Fruit fly (Drosophila melanogaster) ovary, adult (tissue): Measurements from ENCODE around the gene CG17598.

ENCODE experiments used
- CG17801 ChIP-seq: fragments of 200-800 bp; optimal IDR thresholded peaks from 2 replicates; lab custom pipeline; 2019; ENCODE audit warnings: missing biosample characterization, mild to moderate bottlenecking, missing genetic modification characterization, moderate library complexity; ENCODE audit not compliant: partially characterized antibody

CG17598 gene

DNA sequence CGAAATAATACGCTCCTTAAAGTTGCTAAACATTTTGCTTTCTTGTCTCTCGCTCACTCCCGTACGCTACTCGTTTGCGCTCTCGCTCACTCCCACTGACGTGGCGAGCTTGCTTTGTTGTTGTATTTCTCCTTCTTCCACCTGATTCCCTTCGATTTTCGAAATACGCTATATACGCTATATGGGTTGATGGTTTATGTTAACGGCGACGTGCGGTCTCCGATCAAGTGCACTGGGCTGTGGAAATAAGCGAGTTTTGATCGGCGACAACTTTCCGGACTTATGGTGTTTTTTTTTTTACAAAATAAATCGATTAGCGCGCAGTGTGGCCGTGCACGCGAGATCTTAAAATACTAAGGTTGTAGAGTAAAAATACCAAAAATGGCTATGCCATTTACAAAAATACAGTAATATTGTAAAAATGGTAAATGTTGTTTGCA lies at the start of gene CG17598:
TSS of gene CG17598 (minus strand) at position 319 of the 440 bp plus-strand sequence.
- TF ChIP-seq CG17801 = peak; percentile 2

DNA sequence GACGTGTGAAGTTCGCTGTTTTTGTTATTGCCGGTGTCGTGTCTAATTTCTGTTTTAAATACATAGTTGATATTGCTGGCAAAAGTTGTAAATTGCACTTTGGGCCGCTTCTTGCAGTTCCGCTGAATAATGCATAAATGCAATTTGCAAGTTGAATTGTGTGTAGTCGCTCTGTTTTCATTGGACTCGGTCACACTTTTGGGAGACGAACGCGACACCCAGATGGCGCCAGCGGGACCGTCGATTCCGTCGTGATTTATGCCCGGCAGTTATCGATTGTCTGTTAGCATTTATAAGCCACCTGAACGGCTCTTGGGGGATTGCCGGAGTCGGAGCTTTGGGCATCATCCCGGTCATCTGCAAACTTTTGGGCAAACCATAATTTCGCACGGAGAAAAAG lies 42.7 kb upstream of the CG17598 start:
- no peak for TF ChIP-seq CG17801

DNA sequence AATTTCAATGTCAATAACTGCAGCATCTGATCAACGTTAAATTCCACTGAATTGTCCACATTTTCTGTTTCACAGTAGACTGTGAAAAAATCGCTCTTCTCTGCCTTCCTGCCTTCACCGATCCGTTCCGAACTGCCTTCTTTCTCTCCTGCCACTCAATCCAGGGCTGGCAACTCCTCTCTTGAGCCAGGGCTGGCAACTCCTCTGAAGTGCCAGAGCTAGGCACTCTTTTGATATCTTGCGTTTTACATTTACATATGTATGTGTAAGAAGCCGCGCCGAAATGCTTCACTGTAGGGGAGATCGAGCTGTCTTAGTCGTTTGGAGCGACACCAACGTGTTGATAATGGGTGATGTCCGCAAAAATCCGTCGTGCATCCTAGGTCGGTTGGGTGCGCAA lies 34.9 kb upstream of the CG17598 start:
- TF ChIP-seq CG17801 = no peak

DNA sequence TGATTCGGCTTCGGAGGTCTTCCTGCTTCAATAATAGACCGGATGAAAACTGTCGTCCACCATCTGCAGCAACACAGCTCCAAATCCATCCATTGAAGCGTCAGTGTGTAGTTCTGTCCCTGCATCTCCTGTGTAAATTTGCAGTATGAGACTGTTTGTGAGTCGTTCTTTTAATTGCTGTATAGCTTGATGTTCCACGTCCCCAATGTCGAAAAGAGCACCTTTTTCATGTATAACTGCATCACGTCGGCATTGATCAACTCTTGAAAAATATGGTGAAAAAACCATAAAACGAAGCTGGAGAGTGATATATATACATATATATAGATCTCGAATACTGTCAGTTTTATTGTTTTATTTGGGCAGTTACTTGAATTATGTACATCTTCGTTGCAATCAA lies 34.2 kb upstream of the CG17598 start:
- no peak for TF ChIP-seq CG17801

dm6 chrX:22546797-22547196 lies 6.6 kb upstream of the CG17598 start, which contains the start of gene CG17601:
CG17601 (plus strand) TSS chrX:22547097.
- no peak for TF ChIP-seq CG17801

- no peak for TF ChIP-seq CG17801
Observed at dm6 chrX:22544660-22545059, 4.5 kb upstream of the CG17598 start.

DNA sequence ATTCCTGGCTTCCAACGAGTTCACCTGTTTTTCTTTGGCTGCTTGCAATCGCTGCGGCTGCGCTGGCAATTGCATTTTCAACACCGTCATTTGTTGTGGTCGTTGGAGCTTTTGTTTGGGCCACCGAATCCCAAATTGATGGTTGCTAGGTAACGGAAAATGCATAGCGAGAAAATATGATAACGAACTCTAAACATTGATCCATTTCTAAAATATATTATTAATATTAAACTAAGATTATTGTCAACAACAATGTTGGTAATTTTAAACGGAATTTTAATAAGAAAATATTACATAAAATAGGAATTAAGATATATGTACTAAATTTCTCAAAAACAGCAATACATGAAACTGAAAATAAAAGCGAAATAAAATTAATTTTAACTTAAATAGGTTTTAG lies 4.0 kb upstream of the CG17598 start, which contains the start of gene Cluap1:
TSS of gene Cluap1 (minus strand) at position 101 of the 400 bp plus-strand sequence.
- TF ChIP-seq CG17801 = no peak

DNA sequence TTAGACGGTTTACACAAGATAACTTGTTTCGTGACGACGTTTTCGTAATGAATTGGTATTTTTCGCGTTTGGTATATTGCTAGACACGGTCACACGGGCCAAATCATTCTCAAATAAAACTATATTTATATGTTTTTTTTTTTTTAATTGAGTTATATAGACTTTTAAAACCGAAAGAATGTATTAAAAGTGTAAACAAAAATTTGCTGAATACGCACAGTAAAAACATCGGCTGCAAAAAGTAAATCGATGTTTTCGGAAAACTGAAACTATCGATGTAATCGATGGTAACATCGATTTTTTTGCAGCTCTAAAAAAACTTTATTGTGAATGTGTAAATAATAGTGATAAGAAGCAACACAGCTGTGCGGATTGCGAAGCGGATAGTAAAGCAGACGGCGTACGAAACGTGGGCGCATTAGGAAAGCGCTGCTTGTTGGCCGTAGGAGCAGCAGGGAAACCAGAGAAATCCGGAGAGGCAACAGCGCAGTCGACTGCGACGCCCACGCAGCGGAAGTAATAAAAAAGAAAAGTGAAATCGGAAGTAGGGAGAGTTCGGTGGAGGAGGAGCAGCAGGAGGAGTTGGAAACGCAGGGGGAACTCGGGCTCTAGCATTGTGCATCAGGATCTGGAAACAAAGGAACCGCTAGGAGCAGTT lies 10.4 kb downstream of the CG17598 start, which contains the start of gene S6kII:
TSS of gene S6kII (plus strand) at position 301 of the 658 bp plus-strand sequence.
- peak; percentile 47 for TF ChIP-seq CG17801

- TF ChIP-seq CG17801 = no peak
Observed at dm6 chrX:22527210-22527609, 13.0 kb downstream of the CG17598 start.

DNA sequence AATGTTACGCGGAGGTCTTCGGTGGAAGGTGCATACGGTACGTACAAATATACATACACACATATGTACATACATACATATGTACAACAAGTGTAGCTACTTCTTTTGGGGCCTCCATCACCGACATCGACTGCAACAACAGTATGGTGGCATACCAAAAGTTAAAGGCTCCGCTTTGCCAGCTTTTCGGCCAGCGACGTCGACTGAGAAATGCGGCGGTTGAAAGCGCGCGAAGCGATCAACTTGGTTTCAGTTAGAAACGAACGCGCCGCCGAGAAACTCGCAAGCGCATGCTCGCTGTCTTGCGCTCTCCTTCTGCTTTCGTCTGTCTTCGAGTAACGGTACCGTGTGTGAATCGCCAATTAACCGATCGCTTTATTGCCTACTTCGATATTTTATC lies 25.2 kb downstream of the CG17598 start, which contains the start of gene CG17600:
TSS of gene CG17600 (plus strand) at position 250 of the 400 bp plus-strand sequence.
- TF ChIP-seq CG17801 = no peak

dm6 chrX:22512071-22512470 lies 28.1 kb downstream of the CG17598 start:
- no peak for TF ChIP-seq CG17801

DNA sequence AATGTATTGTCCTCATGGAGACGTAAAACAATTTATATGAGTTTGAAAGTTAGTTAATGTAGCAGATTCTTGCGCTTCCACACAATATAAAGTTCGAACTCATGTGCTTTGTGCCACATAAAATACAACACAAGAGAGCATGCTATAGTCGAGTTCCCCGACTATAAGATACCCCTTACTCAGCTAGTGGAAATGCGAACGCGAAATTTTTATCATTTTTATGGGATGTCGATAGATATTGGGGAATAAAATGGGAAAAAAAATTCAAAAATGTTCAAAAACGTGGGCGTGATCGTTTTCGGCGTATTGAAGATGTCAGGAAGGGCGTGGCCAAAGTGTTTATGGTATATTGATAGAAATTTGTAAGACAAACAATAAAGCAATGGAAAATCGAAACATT lies 29.4 kb downstream of the CG17598 start:
- TF ChIP-seq CG17801 = no peak

- no peak for TF ChIP-seq CG17801
Observed at dm6 chrX:22509085-22509484, 31.1 kb downstream of the CG17598 start.

DNA sequence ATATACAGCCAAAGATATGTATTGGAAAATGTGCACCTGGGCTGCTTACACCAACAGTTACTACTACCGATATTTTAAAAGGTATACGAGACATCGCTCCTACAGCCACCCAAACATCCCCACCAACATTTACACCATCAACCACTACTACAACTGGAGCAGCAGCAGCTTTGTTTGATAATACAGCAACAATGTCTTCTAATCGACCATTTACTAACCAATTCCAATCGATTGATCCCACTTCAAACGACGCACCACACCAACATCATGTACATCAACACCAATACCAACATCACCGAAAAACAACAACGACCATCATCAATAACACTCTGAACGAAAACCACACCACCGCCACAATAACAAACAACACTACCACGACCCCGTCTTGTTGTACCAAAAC lies 38.0 kb downstream of the CG17598 start:
- TF ChIP-seq CG17801 = no peak

DNA sequence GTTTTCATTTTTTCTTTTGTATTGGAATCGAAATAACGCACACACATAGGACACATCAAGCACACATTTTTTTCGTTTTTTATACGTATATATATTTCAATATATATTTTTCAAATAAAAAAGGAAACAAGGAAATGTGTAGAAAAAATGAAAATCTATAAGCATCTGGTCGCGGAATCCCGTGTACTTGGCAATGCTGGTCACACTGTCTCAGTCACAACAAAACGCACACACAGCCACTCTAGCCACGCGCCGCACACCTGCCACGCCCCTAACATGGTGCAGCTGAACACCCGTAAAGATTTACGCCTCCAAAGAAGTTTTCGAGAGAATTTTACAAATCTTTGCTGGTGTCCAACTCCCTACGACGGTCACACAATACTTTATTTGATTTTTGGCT lies 40.6 kb downstream of the CG17598 start:
- TF ChIP-seq CG17801 = no peak

- peak; percentile 32 for TF ChIP-seq CG17801
Observed at dm6 chrX:22491028-22491769, 49.0 kb downstream of the CG17598 start.

dm6 chrX:22490584-22490983 lies 49.6 kb downstream of the CG17598 start:
- TF ChIP-seq CG17801 = no peak
